Fruit fly (Drosophila melanogaster) whole organism, adult: Measurements from ENCODE around the gene CG34316.
A peak's percentile ranks its signal among the peaks of the same experiment; 100 is the strongest.

Source experiments
- CG11617 ChIP-seq: fragments of 200-800 bp; sonication (Bioruptor generic); optimal IDR thresholded peaks from 2 replicates; lab custom pipeline; 2017; ENCODE audit warnings: mild to moderate bottlenecking, missing biosample characterization, missing genetic modification reagents, missing genetic modification characterization
- CG12768 ChIP-seq: fragments of 200-800 bp; sonication (Bioruptor generic); optimal IDR thresholded peaks from 2 replicates; lab custom pipeline; 2017; ENCODE audit warnings: missing biosample characterization, missing genetic modification characterization, mild to moderate bottlenecking, moderate library complexity, missing genetic modification reagents
- CG14711 ChIP-seq: fragments of 200-800 bp; sonication (Bioruptor generic); optimal IDR thresholded peaks from 2 replicates; lab custom pipeline; 2018; ENCODE audit warnings: missing biosample characterization, mild to moderate bottlenecking, missing genetic modification characterization, moderate library complexity
- CG1620 ChIP-seq: fragments of 200-800 bp; sonication (Bioruptor generic); optimal IDR thresholded peaks from 2 replicates; lab custom pipeline; 2016; ENCODE audit warnings: missing biosample characterization, missing genetic modification characterization
- CG33017 ChIP-seq: fragments of 200-800 bp; sonication (Bioruptor generic); optimal IDR thresholded peaks from 2 replicates; lab custom pipeline; 2018; ENCODE audit warnings: missing biosample characterization, mild to moderate bottlenecking, missing genetic modification characterization, moderate library complexity
- CG5204 ChIP-seq: fragments of 200-800 bp; sonication (Bioruptor generic); optimal IDR thresholded peaks from 2 replicates; lab custom pipeline; 2016; ENCODE audit warnings: missing biosample characterization, missing genetic modification characterization
- CG7045 ChIP-seq: fragments of 200-800 bp; sonication (Bioruptor generic); optimal IDR thresholded peaks from 2 replicates; lab custom pipeline; 2017; ENCODE audit warnings: missing biosample characterization, mild to moderate bottlenecking, missing genetic modification characterization
- CG7101 ChIP-seq: fragments of 200-800 bp; sonication (Bioruptor generic); optimal IDR thresholded peaks from 2 replicates; lab custom pipeline; 2018; ENCODE audit warnings: missing biosample characterization, mild to moderate bottlenecking, missing genetic modification characterization, moderate library complexity
- Clk ChIP-seq: fragments of 200-800 bp; sonication (Bioruptor generic); optimal IDR thresholded peaks from 2 replicates; lab custom pipeline; 2017; ENCODE audit warnings: missing biosample characterization, missing genetic modification characterization
- Crg-1 ChIP-seq: fragments of 200-800 bp; sonication (Bioruptor generic); optimal IDR thresholded peaks from 2 replicates; lab custom pipeline; 2016; ENCODE audit warnings: missing biosample characterization, missing genetic modification characterization
- Hr96 ChIP-seq: fragments of 200-800 bp; sonication (Bioruptor generic); optimal IDR thresholded peaks from 2 replicates; lab custom pipeline; 2016; ENCODE audit warnings: missing biosample characterization, missing genetic modification characterization
- Mnt ChIP-seq: fragments of 200-800 bp; sonication (Bioruptor generic); optimal IDR thresholded peaks from 2 replicates; lab custom pipeline; 2016; ENCODE audit warnings: missing biosample characterization, mild to moderate bottlenecking, missing genetic modification characterization
- bab1 ChIP-seq: fragments of 200-800 bp; sonication (Bioruptor generic); optimal IDR thresholded peaks from 3 replicates; lab custom pipeline; 2019; ENCODE audit warnings: missing biosample characterization, mild to moderate bottlenecking, missing genetic modification characterization, moderate library complexity
- cic ChIP-seq: fragments of 200-800 bp; sonication (Bioruptor generic); optimal IDR thresholded peaks from 2 replicates; lab custom pipeline; 2017; ENCODE audit warnings: missing biosample characterization, mild to moderate bottlenecking, missing genetic modification characterization, moderate library complexity
- cnc ChIP-seq, 2 experiments: fragments of >200 bp; optimal IDR thresholded peaks; 2 replicates each; lab custom pipeline; 2017
- kay ChIP-seq: fragments of 200-800 bp; sonication (Bioruptor generic); peaks from one replicate; lab custom pipeline; 2016; ENCODE audit warnings: missing biosample characterization, missing genetic modification characterization, borderline replicate concordance
- ovo ChIP-seq: fragments of 200-800 bp; sonication (Bioruptor generic); optimal IDR thresholded peaks from 2 replicates; lab custom pipeline; 2016; ENCODE audit warnings: missing biosample characterization, missing genetic modification characterization
- pad ChIP-seq: fragments of 200-800 bp; sonication (Bioruptor generic); optimal IDR thresholded peaks from 3 replicates; lab custom pipeline; 2017; ENCODE audit warnings: missing biosample characterization, missing genetic modification characterization, mild to moderate bottlenecking, moderate library complexity, missing genetic modification reagents
- tj ChIP-seq: fragments of 200-800 bp; sonication (Bioruptor generic); optimal IDR thresholded peaks from 3 replicates; lab custom pipeline; 2017; ENCODE audit warnings: missing biosample characterization, mild to moderate bottlenecking, missing genetic modification characterization, moderate library complexity
- toe ChIP-seq: fragments of 200-800 bp; sonication (Bioruptor generic); optimal IDR thresholded peaks from 2 replicates; lab custom pipeline; 2016; ENCODE audit warnings: missing biosample characterization, missing genetic modification characterization

The CG34316 gene

DNA sequence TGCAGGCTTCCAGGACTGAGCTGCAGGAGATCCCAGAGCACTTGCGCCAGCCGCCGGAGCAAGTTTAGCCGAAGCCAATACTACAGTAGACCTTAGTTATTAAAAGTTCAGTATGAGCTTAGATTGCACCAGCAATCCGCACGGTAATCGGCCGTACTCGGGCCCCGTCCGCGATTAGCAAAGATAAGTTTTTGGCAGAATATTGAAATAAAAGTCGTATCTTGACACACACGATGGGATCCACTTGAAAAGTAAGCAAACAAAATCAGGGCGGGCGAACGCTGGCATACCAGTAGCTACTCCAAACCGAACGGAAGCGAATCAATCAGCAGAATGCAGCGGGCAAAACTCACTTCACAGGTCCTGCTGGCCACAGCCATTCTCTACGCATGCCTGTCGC lies at the start of gene CG34316:
TSS of gene CG34316 (plus strand) at position 301 of the 400 bp plus-strand sequence.
- TF ChIP-seq cnc (optimal IDR thresholded peaks at IDR 0.05; lab: Kevin White, UChicago) (no peak), Crg-1 (GFP tag; lab: Kevin White, UChicago) (no peak), CG33017 (tag; lab: Kevin White, UChicago) (no peak), CG1620 (GFP tag; lab: Kevin White, UChicago) (no peak), ovo (GFP tag; lab: Kevin White, UChicago) (no peak), CG14711 (tag; lab: Kevin White, UChicago) (no peak), kay (no peak), CG12768 (GFP tag; lab: Kevin White, UChicago) (no peak)

DNA sequence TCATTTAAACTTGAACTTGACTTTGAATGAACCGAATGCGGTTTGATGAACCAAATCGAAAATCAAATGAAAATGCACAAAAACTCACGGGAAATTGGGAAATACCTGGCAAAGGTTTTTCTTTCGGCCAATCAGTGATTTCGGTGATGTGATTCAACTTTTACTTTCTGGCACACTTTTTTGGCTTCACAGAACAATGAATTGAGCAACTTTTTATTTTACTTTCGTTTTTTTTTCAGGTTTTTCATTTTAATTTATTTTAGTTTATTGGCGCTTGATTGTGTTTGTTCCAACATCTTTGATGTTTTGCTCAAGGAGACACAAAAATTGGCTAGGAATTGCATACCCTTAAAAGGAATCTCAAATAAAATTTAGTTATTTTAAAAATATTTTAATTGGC lies 48.9 kb upstream of the CG34316 start, which contains the start of gene Mf:
TSS of gene Mf (minus strand) at position 44 of the 400 bp plus-strand sequence.
- TF ChIP-seq kay (peak; percentile 91), CG7045 (GFP tag; lab: Kevin White, UChicago) (no peak), CG7101 (tag; lab: Kevin White, UChicago) (peak; percentile 3)

DNA sequence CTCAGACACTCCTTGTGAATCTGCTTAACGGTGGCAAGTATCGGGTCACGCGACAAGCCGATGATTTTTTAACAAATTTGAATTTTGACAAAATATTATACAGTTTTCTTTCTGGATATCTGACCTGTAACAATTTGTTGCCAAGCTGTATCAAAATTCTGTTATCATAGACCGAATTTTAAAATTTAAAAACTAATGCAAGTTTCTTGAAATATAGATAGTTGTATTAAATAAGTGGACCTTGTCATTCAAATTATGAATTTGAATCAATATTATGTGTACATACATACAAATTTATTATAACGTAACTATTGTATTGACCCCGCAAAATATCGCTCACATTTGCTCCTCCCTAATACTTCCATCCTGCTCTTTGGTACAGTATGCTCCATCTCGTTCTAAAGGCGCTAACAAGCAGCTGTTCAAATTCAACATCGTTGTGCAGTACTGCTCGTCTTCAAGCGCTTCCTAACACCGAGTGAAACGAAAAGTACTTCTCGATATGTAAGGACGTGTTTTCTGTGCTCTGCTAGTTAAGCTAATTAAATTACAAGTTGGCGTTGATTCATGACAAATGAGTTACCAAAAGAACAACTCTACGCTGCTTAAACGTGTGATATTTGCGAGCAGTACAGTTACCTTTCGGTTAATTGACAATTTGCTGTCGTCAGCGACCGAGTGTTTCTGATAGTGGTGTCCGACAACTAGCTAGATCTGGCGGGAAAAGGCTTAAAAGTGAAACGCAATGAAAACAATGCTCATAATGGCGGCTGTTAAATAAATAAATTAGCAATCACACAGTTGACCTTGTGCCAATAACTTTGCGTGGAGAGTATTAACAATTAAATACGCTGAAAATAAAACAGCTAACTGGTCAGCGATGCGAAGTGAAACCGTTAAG lies 34.0 kb upstream of the CG34316 start, which contains the start of the genes Kpc1 and CG42542:
TSS of gene Kpc1 (minus strand) at position 77 of the 901 bp plus-strand sequence.
TSS of gene CG42542 (plus strand) at position 465 of the 901 bp plus-strand sequence.
- TF ChIP-seq pad (GFP tag; lab: Kevin White, UChicago): peak; percentile 85
- peak; percentile 52 for TF ChIP-seq CG14711 (tag; lab: Kevin White, UChicago)
- TF ChIP-seq cic (GFP tag; lab: Kevin White, UChicago): peak; percentile 58
- no peak for TF ChIP-seq cnc (optimal IDR thresholded peaks at IDR 0.05; lab: Kevin White, UChicago)
- TF ChIP-seq Clk (GFP tag; lab: Kevin White, UChicago): peak; percentile 78
- peak; percentile 85 for TF ChIP-seq CG1620 (GFP tag; lab: Kevin White, UChicago)
- TF ChIP-seq CG5204 (GFP tag; lab: Kevin White, UChicago): peak; percentile 79
- peak; percentile 75 for TF ChIP-seq CG7101 (tag; lab: Kevin White, UChicago)
- TF ChIP-seq toe (GFP tag; lab: Kevin White, UChicago): peak; percentile 89
- TF ChIP-seq Mnt (GFP tag; lab: Kevin White, UChicago): peak; percentile 75
- TF ChIP-seq CG7045 (GFP tag; lab: Kevin White, UChicago): peak; percentile 67
- TF ChIP-seq CG11617 (GFP tag; lab: Kevin White, UChicago): peak; percentile 70
- TF ChIP-seq Crg-1 (GFP tag; lab: Kevin White, UChicago): peak; percentile 72
- peak; percentile 89 for TF ChIP-seq tj (GFP tag; lab: Kevin White, UChicago)
- TF ChIP-seq CG33017 (tag; lab: Kevin White, UChicago): peak; percentile 53
- peak; percentile 72 for TF ChIP-seq ovo (GFP tag; lab: Kevin White, UChicago)
- TF ChIP-seq bab1 (GFP tag; lab: Kevin White, UChicago): peak; percentile 25
- peak; percentile 73 for TF ChIP-seq Hr96 (GFP tag; lab: Kevin White, UChicago)
- TF ChIP-seq kay: peak; percentile 94
- peak; percentile 76 for TF ChIP-seq CG12768 (GFP tag; lab: Kevin White, UChicago)

DNA sequence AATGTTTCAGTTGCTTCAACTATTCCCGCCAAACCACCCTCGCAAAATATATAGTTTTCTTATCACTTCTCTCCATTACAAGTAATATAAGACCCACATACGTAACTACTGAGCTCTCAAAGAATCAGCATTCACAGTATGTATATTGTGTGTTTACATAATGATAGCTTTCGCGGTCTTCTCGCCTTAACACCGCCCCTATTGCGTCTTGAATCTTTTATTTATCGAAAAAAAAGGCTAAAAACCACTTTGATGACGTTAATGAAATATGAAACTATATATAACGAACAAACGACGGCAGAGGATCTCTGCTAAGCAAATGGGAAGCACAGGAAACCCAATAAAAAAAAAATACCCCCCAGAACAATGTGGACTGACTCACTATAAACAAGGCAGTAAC lies 33.0 kb upstream of the CG34316 start:
- TF ChIP-seq Hr96 (GFP tag; lab: Kevin White, UChicago) (no peak), CG33017 (tag; lab: Kevin White, UChicago) (no peak), CG12768 (GFP tag; lab: Kevin White, UChicago) (peak; percentile 25), kay (peak; percentile 47), CG7045 (GFP tag; lab: Kevin White, UChicago) (peak; percentile 7), cic (GFP tag; lab: Kevin White, UChicago) (peak; percentile 37)

DNA sequence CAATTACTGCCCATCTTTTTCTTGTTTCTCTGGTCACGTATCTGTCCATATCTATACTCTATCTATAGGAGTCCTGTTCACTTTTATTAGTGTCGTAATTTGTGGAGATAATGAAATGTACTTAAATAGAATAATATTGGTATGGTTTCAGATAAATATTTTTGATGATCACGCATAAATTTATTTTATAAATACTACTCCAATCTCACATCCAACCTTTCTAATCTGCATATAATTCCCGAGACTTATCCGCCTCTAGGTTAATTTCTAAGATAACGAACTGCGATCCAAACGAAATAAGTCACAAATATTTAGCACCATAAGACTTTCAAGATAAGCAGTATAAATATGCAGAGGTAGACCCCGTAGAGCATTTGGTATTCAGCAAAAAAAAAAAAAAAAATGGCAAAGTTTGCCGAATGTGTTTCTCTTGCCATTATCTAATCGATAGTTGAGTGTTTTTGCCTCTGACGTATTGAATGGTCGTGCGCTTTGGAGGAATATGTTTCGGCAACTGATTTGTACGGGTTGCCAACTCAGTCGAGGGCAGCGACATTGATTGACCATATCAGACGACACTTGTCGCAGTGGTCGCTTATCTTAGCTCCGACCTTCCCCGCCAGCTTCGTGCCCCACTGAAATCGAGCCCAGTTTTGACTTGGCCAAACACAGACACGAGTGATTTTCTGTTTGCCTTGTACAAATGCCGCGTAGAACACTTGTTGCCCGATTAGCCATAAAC lies 32.2 kb upstream of the CG34316 start:
- peak; percentile 37 for TF ChIP-seq tj (GFP tag; lab: Kevin White, UChicago)
- TF ChIP-seq kay: peak; percentile 90
- no peak for TF ChIP-seq bab1 (GFP tag; lab: Kevin White, UChicago)
- TF ChIP-seq Crg-1 (GFP tag; lab: Kevin White, UChicago): peak; percentile 15
- peak; percentile 88 for TF ChIP-seq Mnt (GFP tag; lab: Kevin White, UChicago)
- TF ChIP-seq cic (GFP tag; lab: Kevin White, UChicago): peak; percentile 91

DNA sequence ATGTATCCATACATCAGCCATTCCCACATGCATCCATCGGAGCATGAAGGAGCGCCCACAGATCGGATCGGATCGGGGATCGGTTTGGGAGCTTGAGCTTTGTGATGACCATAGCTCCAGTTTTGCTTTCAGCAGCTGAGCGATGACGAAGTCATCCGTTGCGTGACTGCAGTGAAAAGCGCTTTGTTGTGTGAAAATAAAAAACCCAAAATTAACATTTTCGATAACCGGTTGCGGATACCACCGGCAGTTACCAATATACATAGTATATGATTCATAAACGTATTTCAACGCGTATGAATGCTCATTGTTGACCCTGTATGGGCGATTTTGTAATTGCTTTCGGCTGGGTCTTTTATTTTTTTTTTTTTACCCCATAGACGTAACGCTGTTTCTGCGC lies 25.2 kb upstream of the CG34316 start:
- TF ChIP-seq CG7045 (GFP tag; lab: Kevin White, UChicago): no peak
- TF ChIP-seq CG1620 (GFP tag; lab: Kevin White, UChicago): no peak
- TF ChIP-seq CG7101 (tag; lab: Kevin White, UChicago): no peak
- TF ChIP-seq Hr96 (GFP tag; lab: Kevin White, UChicago): no peak
- no peak for TF ChIP-seq toe (GFP tag; lab: Kevin White, UChicago)
- TF ChIP-seq tj (GFP tag; lab: Kevin White, UChicago): no peak
- no peak for TF ChIP-seq ovo (GFP tag; lab: Kevin White, UChicago)
- TF ChIP-seq pad (GFP tag; lab: Kevin White, UChicago): no peak
- no peak for TF ChIP-seq bab1 (GFP tag; lab: Kevin White, UChicago)
- TF ChIP-seq CG11617 (GFP tag; lab: Kevin White, UChicago): no peak
- TF ChIP-seq Crg-1 (GFP tag; lab: Kevin White, UChicago): no peak
- no peak for TF ChIP-seq kay
